Worm (Caenorhabditis elegans): ENCODE measurements around the gene C06B3.6.
A peak's percentile ranks its signal among the peaks of the same experiment; 100 is the strongest.

C06B3.6 gene

DNA sequence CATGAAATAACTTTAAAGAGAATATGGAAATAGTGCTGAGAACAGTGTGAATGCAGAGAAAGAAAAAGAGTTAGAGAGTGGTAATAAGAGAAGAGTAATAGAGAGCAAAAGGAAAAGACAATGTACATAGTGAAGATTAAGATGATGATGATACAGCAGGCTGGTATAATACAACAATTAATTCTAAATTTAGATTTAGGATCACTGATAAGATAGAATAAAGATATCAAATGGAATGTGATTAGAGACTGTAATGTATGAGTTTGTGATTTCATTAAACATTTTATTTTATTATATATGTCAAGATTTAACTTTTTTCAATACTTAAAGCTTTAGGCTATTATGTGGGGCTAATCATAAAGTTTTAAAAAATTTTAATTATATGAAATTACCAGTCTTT, 44.4 kb upstream of the C06B3.6 start, which contains the start of gene R10D12.8:
R10D12.8 (minus strand) TSS at position 101 of the 400 bp plus-strand sequence.
- TF ChIP-seq zag-1 (tag; optimal IDR thresholded peaks at IDR 0.05) (no peak), pha-4 (tag; optimal IDR thresholded peaks at IDR 0.05) (peak; percentile 53)

DNA sequence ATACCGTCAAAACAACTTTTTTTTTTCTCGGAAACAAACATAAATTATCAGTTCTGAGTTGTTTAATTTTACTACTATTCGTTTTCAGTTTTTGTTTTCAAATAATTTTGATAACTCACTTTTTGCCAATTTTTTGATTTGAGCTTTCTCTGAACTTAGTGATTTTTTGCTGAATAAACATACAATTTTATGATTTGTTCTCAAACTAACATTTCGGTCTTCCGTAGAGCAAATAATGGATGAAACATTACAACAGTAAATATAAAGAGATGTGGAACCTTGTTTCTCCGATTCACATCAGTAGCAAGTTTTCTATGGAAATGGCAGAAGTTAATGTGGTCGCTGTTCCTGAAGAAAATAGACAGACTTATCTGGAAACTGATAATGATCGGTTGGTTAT, 41.0 kb upstream of the C06B3.6 start, which contains the start of gene R10D12.7:
R10D12.7 (plus strand) TSS at position 301 of the 400 bp plus-strand sequence.
- TF ChIP-seq jun-1 (tag; optimal IDR thresholded peaks at IDR 0.05) = no peak
- TF ChIP-seq lin-15B (tag; optimal IDR thresholded peaks at IDR 0.05) = no peak
- no peak for TF ChIP-seq nhr-23 (tag; optimal IDR thresholded peaks at IDR 0.05)
- no peak for TF ChIP-seq lsy-12 (tag; optimal IDR thresholded peaks at IDR 0.05)
- TF ChIP-seq pha-4 (tag; optimal IDR thresholded peaks at IDR 0.05) = no peak
- no peak for TF ChIP-seq ZK546.5 (tag; optimal IDR thresholded peaks at IDR 0.05)
- TF ChIP-seq nhr-25 (tag; optimal IDR thresholded peaks at IDR 0.05) = no peak
- TF ChIP-seq fos-1 (tag; optimal IDR thresholded peaks at IDR 0.05) = no peak
- no peak for TF ChIP-seq nhr-67 (tag; optimal IDR thresholded peaks at IDR 0.05)
- TF ChIP-seq ztf-4 (tag; optimal IDR thresholded peaks at IDR 0.05) = no peak
- TF ChIP-seq ceh-16 (tag; optimal IDR thresholded peaks at IDR 0.05) = no peak
- TF ChIP-seq lin-39 (tag; optimal IDR thresholded peaks at IDR 0.05) = no peak

- peak; percentile 38 for TF ChIP-seq pqm-1 (tag; optimal IDR thresholded peaks at IDR 0.05)
- no peak for TF ChIP-seq nhr-67 (tag; optimal IDR thresholded peaks at IDR 0.05)
- peak; percentile 3 for TF ChIP-seq elt-2 (tag; optimal IDR thresholded peaks at IDR 0.05)
Measured at ce11 chrV:13949010-13949409, 40.2 kb upstream of the C06B3.6 start, which contains the start of gene R10D12.6. R10D12.6 (plus strand) TSS chrV:13949310.

- TF ChIP-seq nhr-237 (tag; optimal IDR thresholded peaks at IDR 0.05) (no peak), nhr-76 (tag; optimal IDR thresholded peaks at IDR 0.05) (no peak), nhr-12 (tag; optimal IDR thresholded peaks at IDR 0.05) (no peak), ceh-9 (tag; optimal IDR thresholded peaks at IDR 0.05) (no peak), nhr-43 (tag; optimal IDR thresholded peaks at IDR 0.05; ENCODE audit: poor library complexity, severe bottlenecking) (no peak), unc-39 (tag; optimal IDR thresholded peaks at IDR 0.05) (no peak), nhr-28 (tag; optimal IDR thresholded peaks at IDR 0.05) (no peak), unc-62 (GFP tag; optimal IDR thresholded peaks at IDR 0.05) (no peak), lsy-12 (tag; optimal IDR thresholded peaks at IDR 0.05) (no peak), elt-1 (tag; optimal IDR thresholded peaks at IDR 0.05) (no peak)
Measured at ce11 chrV:13946385-13947019, 37.7 kb upstream of the C06B3.6 start, which contains the start of the genes srx-10 and clec-226. srx-10 (minus strand) TSS chrV:13946485. clec-226 (plus strand) TSS chrV:13946969.

DNA sequence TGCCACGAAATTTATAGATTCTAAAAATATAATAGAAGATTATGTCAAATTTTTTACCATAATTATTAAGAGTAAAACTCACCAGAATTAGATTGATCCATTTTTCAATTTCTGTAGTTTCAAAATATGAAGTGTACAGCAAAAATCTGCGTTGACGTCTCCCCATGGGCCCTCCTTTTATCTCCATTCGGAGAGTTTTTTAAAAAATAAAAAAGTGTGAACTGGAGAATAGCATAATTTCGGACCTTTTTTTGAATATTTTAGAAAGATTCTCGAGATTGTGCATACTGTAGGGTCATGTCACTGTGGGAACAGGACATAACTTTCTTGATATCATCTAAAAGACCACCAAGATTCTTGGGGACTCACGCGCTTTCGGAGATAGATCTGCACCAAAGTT, 33.3 kb upstream of the C06B3.6 start, which contains the start of gene dpr-1:
dpr-1 (minus strand) TSS at position 101 of the 400 bp plus-strand sequence.
- TF ChIP-seq ZK546.5 (tag; optimal IDR thresholded peaks at IDR 0.05) = no peak
- no peak for TF ChIP-seq mdl-1 (tag; optimal IDR thresholded peaks at IDR 0.05)
- TF ChIP-seq fkh-2 (tag; optimal IDR thresholded peaks at IDR 0.05) = no peak
- no peak for TF ChIP-seq nhr-23 (tag; optimal IDR thresholded peaks at IDR 0.05)
- no peak for TF ChIP-seq nhr-237 (tag; optimal IDR thresholded peaks at IDR 0.05)
- TF ChIP-seq nhr-25 (tag; optimal IDR thresholded peaks at IDR 0.05) = no peak
- TF ChIP-seq fkh-10 (GFP tag; optimal IDR thresholded peaks at IDR 0.05) = no peak
- no peak for TF ChIP-seq nhr-12 (tag; optimal IDR thresholded peaks at IDR 0.05)
- no peak for TF ChIP-seq ama-1 (optimal IDR thresholded peaks at IDR 0.05)
- no peak for TF ChIP-seq fos-1 (tag; optimal IDR thresholded peaks at IDR 0.05)
- TF ChIP-seq nhr-28 (tag; optimal IDR thresholded peaks at IDR 0.05) = no peak
- no peak for TF ChIP-seq ceh-9 (tag; optimal IDR thresholded peaks at IDR 0.05)

ce11 chrV:13936850-13937249, 28.1 kb upstream of the C06B3.6 start, which contains the start of gene srw-145:
srw-145 (plus strand) TSS chrV:13937150.
- TF ChIP-seq ama-1 (optimal IDR thresholded peaks at IDR 0.05) (no peak), nhr-76 (tag; optimal IDR thresholded peaks at IDR 0.05) (no peak), nhr-11 (tag; optimal IDR thresholded peaks at IDR 0.05) (peak; percentile 62)

DNA sequence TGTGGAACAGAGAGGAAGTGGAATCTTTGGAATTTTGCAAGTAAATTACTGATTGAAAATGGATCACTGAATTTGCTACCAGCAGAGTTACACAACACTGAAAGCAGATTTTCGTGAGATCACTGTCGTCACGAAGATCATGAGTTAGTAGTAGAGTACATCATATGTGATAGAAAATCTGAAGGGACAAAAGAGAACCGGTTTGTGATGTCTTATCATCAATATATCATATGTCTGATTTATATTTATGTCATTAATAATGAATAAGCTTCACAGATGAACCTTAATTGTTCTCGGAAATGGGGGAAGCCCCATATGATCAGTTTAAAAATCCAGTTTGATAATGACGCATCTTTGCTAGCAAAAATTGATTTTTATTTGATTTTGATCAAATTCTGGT, 27.3 kb upstream of the C06B3.6 start:
- TF ChIP-seq elt-3 (tag; optimal IDR thresholded peaks at IDR 0.05) (peak in 1 of 3 experiments; percentile 27), nhr-25 (tag; optimal IDR thresholded peaks at IDR 0.05) (peak; percentile 16), daf-12 (tag; optimal IDR thresholded peaks at IDR 0.05) (no peak), tbx-2 (tag; optimal IDR thresholded peaks at IDR 0.05) (no peak), unc-62 (GFP tag; optimal IDR thresholded peaks at IDR 0.05) (no peak), nhr-23 (tag; optimal IDR thresholded peaks at IDR 0.05) (peak; percentile 29), nhr-76 (tag; optimal IDR thresholded peaks at IDR 0.05) (no peak), mml-1 (tag; optimal IDR thresholded peaks at IDR 0.05) (no peak), aly-2 (tag; optimal IDR thresholded peaks at IDR 0.05) (no peak), nhr-43 (tag; optimal IDR thresholded peaks at IDR 0.05; ENCODE audit: poor library complexity, severe bottlenecking) (peak; percentile 49), lin-15B (tag; optimal IDR thresholded peaks at IDR 0.05) (no peak), eor-1 (tag; optimal IDR thresholded peaks at IDR 0.05) (no peak)
